Worm (Caenorhabditis elegans) whole organism, midembryonic: ENCODE data around the gene C26B2.8.

Experiments
- T22C8.4 ChIP-seq: fragments of 200-800 bp; sonication (Bioruptor generic); IDR thresholded peaks from 2 replicates; pipeline ENCODE4 v1.3.6; 2022; ENCODE audit warnings: missing genetic modification characterization, missing compliant biosample characterization
- cog-1 ChIP-seq: sonication (generic microtip); optimal IDR thresholded peaks from 2 replicates; lab custom pipeline; 2016; ENCODE audit warnings: missing genetic modification characterization, missing compliant biosample characterization
- flt-1 ChIP-seq: fragments of 200-800 bp; sonication (Bioruptor generic); IDR thresholded peaks from 2 replicates; pipeline ENCODE4 v1.3.6; 2022; ENCODE audit warnings: missing genetic modification characterization, missing compliant biosample characterization
- klf-2 ChIP-seq: fragments of 200-800 bp; sonication (Bioruptor generic); conservative IDR thresholded peaks from 2 replicates; pipeline ENCODE4 v1.3.6; 2022; ENCODE audit warnings: missing genetic modification reagents, missing genetic modification characterization, missing compliant biosample characterization
- med-1 ChIP-seq: sonication (generic microtip); optimal IDR thresholded peaks from 2 replicates; lab custom pipeline; 2017; ENCODE audit warnings: missing genetic modification characterization, mild to moderate bottlenecking, missing compliant biosample characterization, antibody characterized with exemption, missing genetic modification reagents; ENCODE audit not compliant: insufficient read depth
- ref-1 ChIP-seq: fragments of 200-800 bp; sonication (Bioruptor generic); conservative IDR thresholded peaks from 2 replicates; pipeline ENCODE4 v1.3.6; 2022; ENCODE audit warnings: missing genetic modification reagents, missing genetic modification characterization, missing compliant biosample characterization
- tab-1 ChIP-seq: fragments of 200-800 bp; sonication (Bioruptor generic); IDR thresholded peaks from 2 replicates; pipeline ENCODE4 v1.3.6; 2022; ENCODE audit warnings: missing genetic modification characterization, missing compliant biosample characterization
- ztf-23 ChIP-seq: fragments of 200-800 bp; sonication (Bioruptor generic); IDR thresholded peaks from 2 replicates; pipeline ENCODE4 v1.3.6; 2022; ENCODE audit warnings: missing genetic modification reagents, missing genetic modification characterization, missing compliant biosample characterization
- ztf-29 ChIP-seq: fragments of 200-800 bp; sonication (Bioruptor generic); IDR thresholded peaks from 2 replicates; pipeline ENCODE4 v1.3.6; 2022; ENCODE audit warnings: missing genetic modification reagents, missing genetic modification characterization, missing compliant biosample characterization

The C26B2.8 gene

ce11 chrIV:8052694-8053093 lies 38.7 kb downstream of the C26B2.8 start:
- TF ChIP-seq flt-1 (GFP tag; lab: Robert Waterston, UW) (no peak), cog-1 (tag; lab: Kevin White, UChicago) (no peak), T22C8.4 (no peak), med-1 (no peak), klf-2 (GFP tag; lab: Robert Waterston, UW) (no peak), ref-1 (no peak)

- TF ChIP-seq tab-1 (GFP tag; lab: Robert Waterston, UW), result no peak
- no peak for TF ChIP-seq ref-1
- no peak for TF ChIP-seq klf-2 (GFP tag; lab: Robert Waterston, UW)
- TF ChIP-seq T22C8.4, result no peak
- TF ChIP-seq cog-1 (tag; lab: Kevin White, UChicago), result no peak
- no peak for TF ChIP-seq ztf-29 (GFP tag; lab: Robert Waterston, UW)
- TF ChIP-seq med-1, result no peak
- TF ChIP-seq flt-1 (GFP tag; lab: Robert Waterston, UW), result no peak
Measured at ce11 chrIV:8053955-8054354, 40.0 kb downstream of the C26B2.8 start.

ce11 chrIV:8061267-8061666 lies 47.3 kb downstream of the C26B2.8 start:
- TF ChIP-seq ztf-29 (GFP tag; lab: Robert Waterston, UW), result no peak
- no peak for TF ChIP-seq ref-1
- no peak for TF ChIP-seq klf-2 (GFP tag; lab: Robert Waterston, UW)
- TF ChIP-seq ztf-23 (GFP tag; lab: Robert Waterston, UW), result no peak

ce11 chrIV:8062359-8062758 lies 48.4 kb downstream of the C26B2.8 start, which contains the start of gene sax-7:
Gene sax-7 (plus strand): TSS chrIV:8062659.
- TF ChIP-seq ref-1 (no peak), med-1 (no peak), flt-1 (GFP tag; lab: Robert Waterston, UW) (no peak), ztf-29 (GFP tag; lab: Robert Waterston, UW) (no peak), cog-1 (tag; lab: Kevin White, UChicago) (no peak), klf-2 (GFP tag; lab: Robert Waterston, UW) (no peak), T22C8.4 (no peak), ztf-23 (GFP tag; lab: Robert Waterston, UW) (no peak), tab-1 (GFP tag; lab: Robert Waterston, UW) (no peak)
